Worm (Caenorhabditis elegans) whole organism, L4/young adult: ENCODE measurements around the gene sru-42.

Experiments used
- W03F9.2 ChIP-seq: fragments of 150-350 bp; optimal IDR thresholded peaks from 2 replicates; lab custom pipeline; 2014; ENCODE audit warnings: missing biosample characterization, missing genetic modification characterization
- dao-5 ChIP-seq: sonication (generic microtip); optimal IDR thresholded peaks from 2 replicates; lab custom pipeline; 2016; ENCODE audit warnings: missing genotype, missing genetic modification characterization, moderate library complexity, missing compliant biosample characterization
- him-1 ChIP-seq: sonication (generic microtip); optimal IDR thresholded peaks from 2 replicates; lab custom pipeline; 2016; ENCODE audit warnings: missing genotype, missing genetic modification reagents, missing genetic modification characterization, missing compliant biosample characterization

ce11 chrV:15650167-15650566, at the start of gene sru-42:
- no peak for TF ChIP-seq dao-5 (tag; lab: Kevin White, UChicago)
- TF ChIP-seq him-1 (tag; lab: Kevin White, UChicago) = no peak
- no peak for TF ChIP-seq W03F9.2
